Worm (Caenorhabditis elegans) whole organism, L4/young adult: ENCODE results near the gene M7.12.

Experiments used
- W03F9.2 ChIP-seq: fragments of 150-350 bp; optimal IDR thresholded peaks from 2 replicates; lab custom pipeline; 2014; ENCODE audit warnings: missing biosample characterization, missing genetic modification characterization
- dao-5 ChIP-seq: sonication (generic microtip); optimal IDR thresholded peaks from 2 replicates; lab custom pipeline; 2016; ENCODE audit warnings: missing genotype, missing genetic modification characterization, moderate library complexity, missing compliant biosample characterization
- him-1 ChIP-seq: sonication (generic microtip); optimal IDR thresholded peaks from 2 replicates; lab custom pipeline; 2016; ENCODE audit warnings: missing genotype, missing genetic modification reagents, missing genetic modification characterization, missing compliant biosample characterization

DNA sequence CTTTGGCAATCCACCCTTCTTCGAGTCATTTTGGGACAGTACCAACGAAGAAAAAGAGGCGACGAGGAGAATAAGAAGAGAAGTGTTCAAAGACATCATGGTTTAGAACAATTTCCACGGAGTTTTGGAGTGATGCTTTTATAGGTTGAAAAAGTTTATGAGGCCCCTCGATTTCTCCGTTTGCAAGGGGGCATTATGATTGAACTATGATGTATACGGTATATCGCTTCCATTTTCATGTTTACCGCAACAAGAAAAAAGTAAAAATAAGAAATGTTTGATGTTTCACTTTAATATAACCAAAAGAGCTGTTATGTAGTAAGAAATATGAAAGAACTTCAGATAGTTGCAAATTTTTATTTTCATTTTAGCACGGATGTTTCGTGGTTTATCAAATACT lies 3.6 kb upstream of the M7.12 start, which contains the start of gene srlf-18:
- TF ChIP-seq W03F9.2 = no peak
- no peak for TF ChIP-seq dao-5
- no peak for TF ChIP-seq him-1 (tag; lab: Kevin White, UChicago)
